Worm (Caenorhabditis elegans) whole organism, mixed stage, embryonic: ENCODE measurements around the gene comt-5.

Experiments
- flh-1 ChIP-seq: fragments of 200-800 bp; sonication (Bioruptor generic); optimal IDR thresholded peaks from 2 replicates; lab custom pipeline; 2018; ENCODE audit warnings: mild to moderate bottlenecking, missing genetic modification characterization, moderate library complexity, missing compliant biosample characterization
- nhr-12 ChIP-seq: fragments of 150-350 bp; optimal IDR thresholded peaks from 2 replicates; lab custom pipeline; 2014; ENCODE audit warnings: missing biosample characterization, missing genetic modification characterization
- nhr-2 ChIP-seq: fragments of 150-350 bp; optimal IDR thresholded peaks from 2 replicates; lab custom pipeline; 2014; ENCODE audit warnings: missing biosample characterization, missing genetic modification characterization
- unc-120 ChIP-seq: sonication (generic microtip); optimal IDR thresholded peaks from 2 replicates; lab custom pipeline; 2017; ENCODE audit warnings: missing genetic modification characterization, missing compliant biosample characterization; ENCODE audit not compliant: poor library complexity, severe bottlenecking

ce11 chrV:2013824-2014223 is 39.6 kb downstream of the comt-5 start, which contains the start of gene F59A7.11:
- TF ChIP-seq nhr-2 (tag; lab: Kevin White, UChicago) (no peak), nhr-12 (no peak), unc-120 (tag; lab: Kevin White, UChicago) (no peak), flh-1 (GFP tag; lab: Kevin White, UChicago) (no peak)
